Worm (Caenorhabditis elegans) whole organism, L2 larva: Measurements from ENCODE around the gene bed-1.
"Not testable (repeated sequence)": the region's sequence is repeated elsewhere in the genome, so short reads cannot be mapped to it uniquely, and the experiment has no call there.

Experiments used
- C34F6.9 ChIP-seq: fragments of 150-350 bp; optimal IDR thresholded peaks from 2 replicates; lab custom pipeline; 2014; ENCODE audit warnings: missing biosample characterization, missing genetic modification characterization
- R02D3.7 ChIP-seq: fragments of 150-350 bp; optimal IDR thresholded peaks from 2 replicates; lab custom pipeline; 2014; ENCODE audit warnings: missing biosample characterization, missing genetic modification characterization
- Y55F3AM.14 ChIP-seq: fragments of 200-800 bp; sonication (Bioruptor generic); optimal IDR thresholded peaks from 2 replicates; lab custom pipeline; 2018; ENCODE audit warnings: mild to moderate bottlenecking, missing genetic modification characterization, missing compliant biosample characterization
- ZK546.5 ChIP-seq: sonication (generic microtip); optimal IDR thresholded peaks from 2 replicates; lab custom pipeline; 2017; ENCODE audit warnings: missing biosample characterization, missing genetic modification characterization
- alr-1 ChIP-seq: fragments of 150-350 bp; optimal IDR thresholded peaks from 2 replicates; lab custom pipeline; 2014; ENCODE audit warnings: missing biosample characterization, missing genetic modification characterization
- ama-1 ChIP-seq: fragments of 150-350 bp; optimal IDR thresholded peaks from 2 replicates; lab custom pipeline; 2018; ENCODE audit warnings: inconsistent platforms
- blmp-1 ChIP-seq: sonication (generic microtip); optimal IDR thresholded peaks from 2 replicates; lab custom pipeline; 2017; ENCODE audit warnings: missing genetic modification characterization, mild to moderate bottlenecking, missing compliant biosample characterization, antibody characterized with exemption, moderate library complexity; ENCODE audit not compliant: insufficient read depth
- ceh-16 ChIP-seq: fragments of 150-350 bp; optimal IDR thresholded peaks from 2 replicates; lab custom pipeline; 2014; ENCODE audit warnings: missing biosample characterization, missing genetic modification characterization
- crh-2 ChIP-seq: sonication (generic microtip); optimal IDR thresholded peaks from 2 replicates; lab custom pipeline; 2017; ENCODE audit warnings: missing biosample characterization, missing genetic modification characterization
- dmd-4 ChIP-seq: sonication (generic microtip); optimal IDR thresholded peaks from 2 replicates; lab custom pipeline; 2017; ENCODE audit warnings: missing biosample characterization, missing genetic modification characterization
- egl-27 ChIP-seq: sonication (generic microtip); optimal IDR thresholded peaks from 3 replicates; lab custom pipeline; 2017; ENCODE audit warnings: missing biosample characterization, missing genetic modification reagents, missing genetic modification characterization
- elt-3 ChIP-seq: sonication (generic microtip); optimal IDR thresholded peaks from 2 replicates; lab custom pipeline; 2017; ENCODE audit warnings: missing biosample characterization, missing genetic modification characterization
- fos-1 ChIP-seq: fragments of 150-350 bp; optimal IDR thresholded peaks from 2 replicates; lab custom pipeline; 2014; ENCODE audit warnings: missing biosample characterization, missing genetic modification characterization
- gmeb-1 ChIP-seq: fragments of 150-350 bp; optimal IDR thresholded peaks from 2 replicates; lab custom pipeline; 2014; ENCODE audit warnings: missing biosample characterization, missing genetic modification characterization
- lin-11 ChIP-seq: fragments of 150-350 bp; sonication (generic microtip); optimal IDR thresholded peaks from 2 replicates; lab custom pipeline; 2014; ENCODE audit warnings: missing biosample characterization, missing genetic modification characterization, inconsistent platforms, mixed read lengths
- lin-39 ChIP-seq: fragments of 150-350 bp; optimal IDR thresholded peaks from 2 replicates; lab custom pipeline; 2014; ENCODE audit warnings: missing biosample characterization, missing genetic modification reagents, missing genetic modification characterization
- mab-5 ChIP-seq: fragments of 150-350 bp; optimal IDR thresholded peaks from 2 replicates; lab custom pipeline; 2014; ENCODE audit warnings: missing biosample characterization, missing genetic modification characterization
- mbf-1 ChIP-seq: sonication (generic microtip); optimal IDR thresholded peaks from 2 replicates; lab custom pipeline; 2017; ENCODE audit warnings: missing biosample characterization, missing genetic modification characterization
- mdl-1 ChIP-seq, 2 experiments: fragments of 150-350 bp in 1 of 2; sonication (generic microtip) in 1 of 2; optimal IDR thresholded peaks; 2 replicates each; lab custom pipeline; 2017; ENCODE audit warnings: missing biosample characterization in 2 of 2, missing genetic modification characterization in 2 of 2
- nhr-12 ChIP-seq: fragments of 150-350 bp; optimal IDR thresholded peaks from 2 replicates; lab custom pipeline; 2014; ENCODE audit warnings: missing biosample characterization, missing genetic modification characterization
- nhr-129 ChIP-seq: fragments of 150-350 bp; optimal IDR thresholded peaks from 2 replicates; lab custom pipeline; 2014; ENCODE audit warnings: missing biosample characterization, missing genetic modification characterization
- nhr-25 ChIP-seq: fragments of 150-350 bp; sonication (generic microtip); optimal IDR thresholded peaks from 3 replicates; lab custom pipeline; 2014; ENCODE audit warnings: missing biosample characterization, missing genetic modification characterization
- nhr-6 ChIP-seq: fragments of 150-350 bp; optimal IDR thresholded peaks from 2 replicates; lab custom pipeline; 2014; ENCODE audit warnings: missing biosample characterization, missing genetic modification characterization
- nhr-77 ChIP-seq: fragments of 150-350 bp; optimal IDR thresholded peaks from 2 replicates; lab custom pipeline; 2014; ENCODE audit warnings: missing biosample characterization, missing genetic modification characterization
- sem-4 ChIP-seq: fragments of 150-350 bp; optimal IDR thresholded peaks from 2 replicates; lab custom pipeline; 2014; ENCODE audit warnings: missing biosample characterization, missing genetic modification reagents, missing genetic modification characterization
- skn-1 ChIP-seq: sonication (generic microtip); optimal IDR thresholded peaks from 2 replicates; lab custom pipeline; 2017; ENCODE audit warnings: missing biosample characterization, missing genetic modification characterization
- sma-9 ChIP-seq, 2 experiments: fragments of 150-350 bp in 1 of 2; sonication (generic microtip) in 1 of 2; optimal IDR thresholded peaks; 2 replicates each; lab custom pipeline; 2014 to 2016; ENCODE audit warnings: missing genetic modification characterization in 2 of 2, mild to moderate bottlenecking in 1 of 2, missing biosample characterization in 1 of 2, missing compliant biosample characterization in 1 of 2, missing genetic modification reagents in 1 of 2, moderate library complexity in 1 of 2
- snpc-4 ChIP-seq: fragments of 150-350 bp; optimal IDR thresholded peaks from 2 replicates; lab custom pipeline; 2014; ENCODE audit warnings: missing biosample characterization, missing genetic modification characterization
- unc-39 ChIP-seq: fragments of 150-350 bp; optimal IDR thresholded peaks from 2 replicates; lab custom pipeline; 2014; ENCODE audit warnings: missing biosample characterization, missing genetic modification characterization
- unc-55 ChIP-seq: fragments of 150-350 bp; sonication (generic microtip); optimal IDR thresholded peaks from 3 replicates; lab custom pipeline; 2014; ENCODE audit warnings: missing biosample characterization, missing genetic modification reagents, missing genetic modification characterization
- unc-62 ChIP-seq: fragments of 150-350 bp; optimal IDR thresholded peaks from 2 replicates; lab custom pipeline; 2014; ENCODE audit warnings: missing biosample characterization, missing genetic modification reagents, missing genetic modification characterization
- zag-1 ChIP-seq: fragments of 150-350 bp; optimal IDR thresholded peaks from 2 replicates; lab custom pipeline; 2014; ENCODE audit warnings: missing biosample characterization, missing genetic modification characterization
- ztf-11 ChIP-seq: sonication (generic microtip); optimal IDR thresholded peaks from 2 replicates; lab custom pipeline; 2017; ENCODE audit warnings: missing biosample characterization, missing genetic modification characterization
- ztf-4 ChIP-seq: fragments of 150-350 bp; optimal IDR thresholded peaks from 2 replicates; lab custom pipeline; 2014; ENCODE audit warnings: missing biosample characterization, missing genetic modification characterization

The bed-1 gene

ce11 chrV:19101589-19102201 lies 23.0 kb downstream of the bed-1 start, which contains the start of gene zhp-4:
zhp-4 (minus strand) TSS chrV:19101786.
- not testable (repeated sequence) for TF ChIP-seq mab-5; Y55F3AM.14 (GFP tag; lab: Kevin White, UChicago); unc-62 (GFP tag; lab: Kevin White, UChicago)

- TF ChIP-seq zag-1 (no peak), fos-1 (tag; lab: Kevin White, UChicago) (no peak), ama-1 (lab: Kevin White, UChicago) (no peak)
Observed at ce11 chrV:19099504-19099903, 25.2 kb downstream of the bed-1 start.

ce11 chrV:19090885-19091284 lies 33.8 kb downstream of the bed-1 start:
- TF ChIP-seq crh-2 (tag; lab: Kevin White, UChicago) = no peak
- TF ChIP-seq skn-1 = no peak
- no peak for TF ChIP-seq ztf-4 (tag; lab: Kevin White, UChicago)
- no peak for TF ChIP-seq mdl-1 (tag; optimal IDR thresholded peaks at IDR 0.05; lab: Kevin White, UChicago)
- no peak for TF ChIP-seq ceh-16 (tag; lab: Kevin White, UChicago)
- TF ChIP-seq gmeb-1 (tag; lab: Kevin White, UChicago) = no peak
- no peak for TF ChIP-seq blmp-1 (tag; lab: Kevin White, UChicago)
- no peak for TF ChIP-seq Y55F3AM.14 (GFP tag; lab: Kevin White, UChicago)
- no peak for TF ChIP-seq sma-9 (GFP tag; optimal IDR thresholded peaks at IDR 0.05; lab: Kevin White, UChicago)
- TF ChIP-seq sma-9 (tag; optimal IDR thresholded peaks at IDR 0.05; lab: Kevin White, UChicago) = no peak
- TF ChIP-seq egl-27 (tag; lab: Kevin White, UChicago) = no peak
- TF ChIP-seq elt-3 (tag; lab: Kevin White, UChicago) = no peak
- TF ChIP-seq nhr-129 = no peak
- TF ChIP-seq, all 48 proteins: peak for 0

ce11 chrV:19087426-19087825 lies 37.3 kb downstream of the bed-1 start, which contains the start of gene nhr-145:
nhr-145 (plus strand) TSS chrV:19087723.
- no peak for TF ChIP-seq ztf-4 (tag; lab: Kevin White, UChicago)
- TF ChIP-seq egl-27 (tag; lab: Kevin White, UChicago) = no peak
- TF ChIP-seq unc-55 (GFP tag; lab: Kevin White, UChicago) = no peak

ce11 chrV:19083789-19084188 lies 40.9 kb downstream of the bed-1 start:
- TF ChIP-seq mdl-1 (tag; optimal IDR thresholded peaks at IDR 0.05; lab: Kevin White, UChicago) (no peak), lin-39 (tag; lab: Kevin White, UChicago) (no peak), ZK546.5 (no peak), sem-4 (tag; lab: Kevin White, UChicago) (no peak), zag-1 (no peak), nhr-6 (tag; lab: Kevin White, UChicago) (no peak), ama-1 (lab: Kevin White, UChicago) (no peak), nhr-25 (tag; lab: Kevin White, UChicago) (no peak), egl-27 (tag; lab: Kevin White, UChicago) (no peak), alr-1 (no peak), gmeb-1 (tag; lab: Kevin White, UChicago) (no peak), blmp-1 (tag; lab: Kevin White, UChicago) (no peak)
- TF ChIP-seq, all 48 proteins: peak for 0

ce11 chrV:19082541-19082940 lies 42.2 kb downstream of the bed-1 start, which contains the start of gene nhr-95:
nhr-95 (minus strand) TSS chrV:19082641.
- no peak for TF ChIP-seq dmd-4 (tag; lab: Kevin White, UChicago)
- no peak for TF ChIP-seq unc-39
- no peak for TF ChIP-seq lin-11
- no peak for TF ChIP-seq ceh-16 (tag; lab: Kevin White, UChicago)
- no peak for TF ChIP-seq sma-9 (GFP tag; optimal IDR thresholded peaks at IDR 0.05; lab: Kevin White, UChicago)
- TF ChIP-seq sma-9 (tag; optimal IDR thresholded peaks at IDR 0.05; lab: Kevin White, UChicago) = no peak
- TF ChIP-seq mbf-1 (tag; lab: Kevin White, UChicago) = no peak
- TF ChIP-seq mab-5 = no peak
- no peak for TF ChIP-seq nhr-6 (tag; lab: Kevin White, UChicago)
- TF ChIP-seq blmp-1 (tag; lab: Kevin White, UChicago) = no peak
- TF ChIP-seq alr-1 = no peak
- no peak for TF ChIP-seq snpc-4 (tag; lab: Kevin White, UChicago)
- no peak for TF ChIP-seq nhr-77
- no peak for TF ChIP-seq nhr-12
- TF ChIP-seq R02D3.7 (tag; lab: Kevin White, UChicago) = no peak
- no peak for TF ChIP-seq fos-1 (tag; lab: Kevin White, UChicago)
- no peak for TF ChIP-seq Y55F3AM.14 (GFP tag; lab: Kevin White, UChicago)
- TF ChIP-seq C34F6.9 (tag; lab: Kevin White, UChicago) = no peak
- no peak for TF ChIP-seq ama-1 (lab: Kevin White, UChicago)
- no peak for TF ChIP-seq ztf-11 (tag; lab: Kevin White, UChicago)
